Worm (Caenorhabditis elegans) whole organism, L3 larva: ENCODE measurements around the gene tbb-1.

Experiments used
- ama-1 ChIP-seq: fragments of 150-350 bp; optimal IDR thresholded peaks from 2 replicates; lab custom pipeline; 2018
- nhr-67 ChIP-seq: fragments of 150-350 bp; optimal IDR thresholded peaks from 2 replicates; lab custom pipeline; 2014; ENCODE audit warnings: missing biosample characterization, missing genetic modification characterization
- pha-4 ChIP-seq: fragments of 150-350 bp; optimal IDR thresholded peaks from 2 replicates; lab custom pipeline; 2014; ENCODE audit warnings: missing biosample characterization, missing genetic modification reagents, missing genetic modification characterization
- unc-62 ChIP-seq: fragments of 150-350 bp; sonication (generic microtip); optimal IDR thresholded peaks from 4 replicates; lab custom pipeline; 2014; ENCODE audit warnings: missing biosample characterization, missing genetic modification reagents, missing genetic modification characterization

DNA sequence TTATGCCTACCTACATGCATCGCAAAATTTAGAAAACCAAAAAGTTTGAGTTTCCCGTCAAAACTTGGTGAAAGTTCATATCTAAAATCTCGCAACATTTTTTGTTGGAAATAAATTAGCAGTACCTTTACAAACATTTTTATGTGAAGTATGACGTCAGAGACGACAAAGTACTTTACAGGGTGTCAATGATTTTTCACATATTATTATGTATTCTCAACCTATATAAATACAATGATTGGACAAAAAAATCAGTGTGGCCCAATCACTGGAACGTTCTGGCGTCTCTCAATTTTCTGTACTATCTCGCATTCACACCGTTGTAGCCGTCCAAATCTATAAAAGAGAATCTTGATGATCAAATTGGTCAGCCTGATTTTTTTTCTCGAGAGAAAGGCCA, 47.9 kb downstream of the tbb-1 start, which contains the start of the genes Y39A1A.18 and fmo-3:
- TF ChIP-seq pha-4 (tag; lab: Kevin White, UChicago) (no peak), nhr-67 (tag; lab: Kevin White, UChicago) (no peak), unc-62 (no peak), ama-1 (no peak)
